Worm (Caenorhabditis elegans) whole organism, L3 larva: Measurements from ENCODE around the gene snt-1.

Experiments
- ceh-82 ChIP-seq: fragments of 150-350 bp; optimal IDR thresholded peaks from 2 replicates; lab custom pipeline; 2014; ENCODE audit warnings: missing biosample characterization, missing genetic modification characterization
- elt-3 ChIP-seq, 3 experiments: fragments of 150-350 bp in 1 of 3; sonication (generic microtip) in 2 of 3; optimal IDR thresholded peaks; 2 replicates in 2 of 3; 4 replicates in 1 of 3; lab custom pipeline; 2014 to 2017; ENCODE audit warnings: missing biosample characterization in 3 of 3, missing genetic modification characterization in 3 of 3
- nhr-11 ChIP-seq: fragments of 150-350 bp; optimal IDR thresholded peaks from 2 replicates; lab custom pipeline; 2014; ENCODE audit warnings: missing biosample characterization, missing genetic modification characterization
- pha-4 ChIP-seq: fragments of 150-350 bp; optimal IDR thresholded peaks from 2 replicates; lab custom pipeline; 2014; ENCODE audit warnings: missing biosample characterization, missing genetic modification reagents, missing genetic modification characterization
- skn-1 ChIP-seq: fragments of 150-350 bp; optimal IDR thresholded peaks from 2 replicates; lab custom pipeline; 2014; ENCODE audit warnings: missing biosample characterization, missing genetic modification characterization
- unc-62 ChIP-seq: fragments of 150-350 bp; sonication (generic microtip); optimal IDR thresholded peaks from 4 replicates; lab custom pipeline; 2014; ENCODE audit warnings: missing biosample characterization, missing genetic modification reagents, missing genetic modification characterization

- TF ChIP-seq unc-62 (GFP tag; lab: Kevin White, UChicago) (no peak), pha-4 (tag; lab: Kevin White, UChicago) (peak; percentile 77), nhr-11 (tag; lab: Kevin White, UChicago) (peak; percentile 26), ceh-82 (tag; lab: Kevin White, UChicago) (no peak), skn-1 (tag; lab: Kevin White, UChicago) (no peak), elt-3 (tag; optimal IDR thresholded peaks at IDR 0.05; lab: Kevin White, UChicago) (no peak)
These were observed 28.0 kb upstream of the snt-1 start for ce11 chrII:6782738-6783163.
